Fruit fly (Drosophila melanogaster): ENCODE measurements around the gene Dcr-1.

Dcr-1 gene

DNA sequence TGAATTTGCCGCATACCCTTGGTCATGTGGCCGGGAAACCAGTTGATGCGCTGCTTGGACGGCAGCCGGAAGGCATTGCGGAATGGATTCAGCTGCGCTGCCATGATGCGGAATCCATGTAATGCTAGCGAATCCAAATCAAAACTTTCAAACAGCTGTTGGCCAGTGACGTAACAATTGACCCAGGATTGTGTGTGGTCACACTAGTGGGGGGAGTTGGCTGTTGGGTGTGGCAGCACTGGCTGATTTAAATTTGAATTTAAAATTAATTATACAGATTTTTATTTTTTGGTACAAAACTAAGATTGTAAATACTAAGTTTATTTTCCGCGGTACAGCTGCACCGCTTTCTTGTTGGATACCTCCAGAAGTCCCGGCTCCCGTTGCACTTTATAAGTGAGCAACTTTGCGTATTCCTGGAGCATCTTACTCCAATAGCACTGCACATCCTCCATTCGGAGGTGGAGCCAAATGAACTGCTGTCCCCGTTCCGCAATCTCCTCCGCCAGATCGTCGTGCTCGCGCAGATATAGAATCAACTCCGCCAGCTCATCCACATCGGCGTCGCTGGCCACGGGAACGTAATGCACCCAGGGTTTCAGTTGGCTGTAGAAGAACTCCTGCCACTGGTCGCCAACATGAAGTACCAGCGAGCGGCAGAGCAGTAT, 6.7 kb upstream of the Dcr-1 start, which contains the start of gene CG17141 (continued):
- TF ChIP-seq sna (GFP tag; IDR thresholded peaks at IDR 0.05; ENCODE audit: partially characterized antibody), result peak; percentile 27; the same call in 1 of the 2 replicates
- no peak for TF ChIP-seq CG31441 (GFP tag; IDR thresholded peaks at IDR 0.05)
- TF ChIP-seq dmrt11E (tag; optimal IDR thresholded peaks at IDR 0.05), result no peak
- no peak for TF ChIP-seq H2.0 (GFP tag; IDR thresholded peaks at IDR 0.05)
- no peak for TF ChIP-seq Deaf1 (tag; optimal IDR thresholded peaks at IDR 0.05)
- TF ChIP-seq CG9215 (GFP tag; IDR thresholded peaks at IDR 0.05), result no peak
- no peak for TF ChIP-seq CG31388 (GFP tag; optimal IDR thresholded peaks at IDR 0.05)
- TF ChIP-seq CG33213 (GFP tag; optimal IDR thresholded peaks at IDR 0.05), result no peak
- no peak for TF ChIP-seq CTCF (GFP tag; optimal IDR thresholded peaks at IDR 0.05)
- peak; percentile 73 for TF ChIP-seq Med (GFP tag)
- no peak for TF ChIP-seq seq (GFP tag; IDR thresholded peaks at IDR 0.05)
- no peak for TF ChIP-seq BtbVII (GFP tag; optimal IDR thresholded peaks at IDR 0.05)
- TF ChIP-seq CG30020 (tag; optimal IDR thresholded peaks at IDR 0.05), result no peak
- TF ChIP-seq sc (optimal IDR thresholded peaks at IDR 0.05), result no peak
- TF ChIP-seq sc (GFP tag; optimal IDR thresholded peaks at IDR 0.05), result no peak
- no peak for TF ChIP-seq CG18599 (GFP tag; optimal IDR thresholded peaks at IDR 0.05)
- TF ChIP-seq Fer3 (tag; optimal IDR thresholded peaks at IDR 0.05), result no peak
- no peak for TF ChIP-seq Trl (optimal IDR thresholded peaks at IDR 0.05)
- no peak for TF ChIP-seq Trl (GFP tag; optimal IDR thresholded peaks at IDR 0.05)
- no peak for TF ChIP-seq CG12769 (tag; optimal IDR thresholded peaks at IDR 0.05)
- no peak for TF ChIP-seq ab (GFP tag; optimal IDR thresholded peaks at IDR 0.05)
- no peak for TF ChIP-seq D19A (tag; optimal IDR thresholded peaks at IDR 0.05)
- no peak for TF ChIP-seq Rx (GFP tag; IDR thresholded peaks at IDR 0.05)
- TF ChIP-seq dpn (GFP tag; optimal IDR thresholded peaks at IDR 0.05), result no peak
- TF ChIP-seq CG2116 (GFP tag; optimal IDR thresholded peaks at IDR 0.05), result peak; percentile 32
- TF ChIP-seq repo (GFP tag; optimal IDR thresholded peaks at IDR 0.05), result no peak
- no peak for TF ChIP-seq CG5953 (GFP tag; IDR thresholded peaks at IDR 0.05)
- TF ChIP-seq CG42726 (GFP tag; IDR thresholded peaks at IDR 0.05; ENCODE audit: partially characterized antibody), result no peak
- peak; percentile 71 to 96 for TF ChIP-seq crp (GFP tag; optimal IDR thresholded peaks at IDR 0.05)
- no peak for TF ChIP-seq CG10543 (GFP tag; optimal IDR thresholded peaks at IDR 0.05)
- TF ChIP-seq Ravus (GFP tag; IDR thresholded peaks at IDR 0.05), result no peak
- no peak for TF ChIP-seq CoRest (tag; optimal IDR thresholded peaks at IDR 0.05)
- TF ChIP-seq ind (GFP tag; optimal IDR thresholded peaks at IDR 0.05), result no peak
- no peak for TF ChIP-seq mld (GFP tag; IDR thresholded peaks at IDR 0.05; ENCODE audit: partially characterized antibody)
- TF ChIP-seq Bgb (GFP tag; IDR thresholded peaks at IDR 0.05; ENCODE audit: partially characterized antibody), result peak; percentile 45; the same call in 1 of the 2 replicates
- no peak for TF ChIP-seq gcm2 (GFP tag; optimal IDR thresholded peaks at IDR 0.05)
- TF ChIP-seq CG16779 (GFP tag; IDR thresholded peaks at IDR 0.05), result no peak
- TF ChIP-seq Drgx (GFP tag; IDR thresholded peaks at IDR 0.05), result no peak
- no peak for TF ChIP-seq tgo (GFP tag; IDR thresholded peaks at IDR 0.05)
- TF ChIP-seq grn (GFP tag; optimal IDR thresholded peaks at IDR 0.05), result no peak
- no peak for TF ChIP-seq CG15011 (GFP tag; optimal IDR thresholded peaks at IDR 0.05)
- TF ChIP-seq CG10274 (GFP tag; optimal IDR thresholded peaks at IDR 0.05), result no peak
- peak; percentile 64 for TF ChIP-seq CG3847 (GFP tag; IDR thresholded peaks at IDR 0.05)
- no peak for TF ChIP-seq CG2889 (GFP tag; IDR thresholded peaks at IDR 0.05)
- no peak for TF ChIP-seq Stat92E (GFP tag; optimal IDR thresholded peaks at IDR 0.05)
- no peak for TF ChIP-seq trh (GFP tag; optimal IDR thresholded peaks at IDR 0.05)
- TF ChIP-seq CG2120 (GFP tag; optimal IDR thresholded peaks at IDR 0.05), result no peak
- TF ChIP-seq corto (GFP tag; optimal IDR thresholded peaks at IDR 0.05), result no peak
- no peak for TF ChIP-seq CG5245 (GFP tag; optimal IDR thresholded peaks at IDR 0.05)
- no peak for TF ChIP-seq CG12155 (GFP tag; optimal IDR thresholded peaks at IDR 0.05)
- no peak for TF ChIP-seq kay (GFP tag; optimal IDR thresholded peaks at IDR 0.05)
- no peak for TF ChIP-seq Asciz (GFP tag; optimal IDR thresholded peaks at IDR 0.05)
